Worm (Caenorhabditis elegans): ENCODE measurements around the gene F54D10.7.

Gene F54D10.7

DNA sequence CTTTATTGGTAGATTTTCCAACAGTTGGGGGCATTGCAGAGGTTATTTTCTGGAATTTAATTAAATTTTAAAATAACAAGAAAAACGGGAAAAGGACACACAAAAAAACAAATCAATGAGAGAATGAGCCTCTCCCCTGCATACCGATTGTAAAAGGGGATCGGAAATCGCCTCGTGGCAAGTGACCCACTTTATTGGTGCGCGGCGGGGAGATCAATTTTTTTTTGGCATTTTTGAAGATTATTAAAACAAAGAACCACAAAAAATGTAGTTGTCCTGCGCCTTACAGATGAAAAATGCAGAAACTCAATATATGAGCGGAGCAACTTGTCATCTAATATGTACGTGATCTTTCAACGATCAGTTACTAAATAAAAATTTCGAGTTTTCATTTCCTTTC lies at the start of gene F54D10.7:
Gene F54D10.7, minus strand, starts transcription at position 49 of the 400 bp plus-strand sequence.
- no peak for TF ChIP-seq tbx-11 (GFP tag; IDR thresholded peaks at IDR 0.05)

DNA sequence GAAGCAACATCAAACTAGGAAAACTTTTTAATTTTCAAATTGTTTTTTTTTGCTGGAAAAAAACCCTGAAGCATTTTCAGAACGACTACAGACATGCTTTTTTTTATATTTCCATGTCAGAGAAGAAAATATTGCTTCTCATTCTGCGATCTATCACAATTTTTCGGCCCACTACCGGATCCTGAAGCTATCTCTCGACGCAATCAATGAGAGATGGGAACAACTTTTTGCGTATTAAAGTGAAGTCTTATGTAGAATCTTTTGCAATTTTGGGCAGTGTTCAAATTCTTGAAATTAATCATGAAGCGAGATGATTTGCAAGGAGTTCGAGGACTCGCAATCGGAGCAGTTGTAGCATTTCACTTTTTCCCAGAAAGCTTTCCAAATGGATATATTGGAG lies 48.5 kb upstream of the F54D10.7 start, which contains the start of gene oac-10:
Gene oac-10, plus strand, starts transcription at position 301 of the 400 bp plus-strand sequence.
- TF ChIP-seq hmbx-1 (tag; optimal IDR thresholded peaks at IDR 0.05) (no peak), scrt-1 (GFP tag; IDR thresholded peaks at IDR 0.05) (no peak), B0310.2 (tag; optimal IDR thresholded peaks at IDR 0.05) (no peak), tbx-11 (GFP tag; IDR thresholded peaks at IDR 0.05) (no peak), ceh-13 (GFP tag; optimal IDR thresholded peaks at IDR 0.05) (no peak), hmg-4 (GFP tag; optimal IDR thresholded peaks at IDR 0.05) (no peak), pes-1 (GFP tag; IDR thresholded peaks at IDR 0.05) (no peak), ama-1 (optimal IDR thresholded peaks at IDR 0.05) (no peak), tbx-37 (GFP tag; conservative IDR thresholded peaks at IDR 0.05) (no peak)

DNA sequence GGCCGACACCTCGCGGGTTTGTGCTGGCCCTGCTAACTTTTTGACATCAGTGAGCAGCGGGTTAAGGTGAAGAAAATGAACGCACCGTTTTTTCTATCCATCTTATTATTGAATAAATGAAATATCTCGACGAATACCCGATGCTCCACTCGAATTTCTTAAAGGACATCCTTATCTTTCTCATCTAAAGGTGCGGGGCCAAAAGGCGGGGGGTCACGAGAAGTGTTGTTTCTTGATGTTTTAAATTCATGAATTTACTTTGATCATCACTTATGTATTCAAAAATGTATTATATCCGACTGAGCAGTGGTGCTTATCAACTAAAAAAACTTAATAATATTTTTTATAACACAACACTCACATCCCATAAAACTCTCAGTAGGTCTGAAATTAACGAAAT lies 43.6 kb upstream of the F54D10.7 start, which contains the start of gene nhr-261:
Gene nhr-261, minus strand, starts transcription at position 101 of the 400 bp plus-strand sequence.
- TF ChIP-seq ets-7 (tag; optimal IDR thresholded peaks at IDR 0.05) = no peak
- no peak for TF ChIP-seq hmg-4 (GFP tag; optimal IDR thresholded peaks at IDR 0.05)
- TF ChIP-seq tbx-37 (GFP tag; conservative IDR thresholded peaks at IDR 0.05) = no peak
- TF ChIP-seq pes-1 (GFP tag; IDR thresholded peaks at IDR 0.05) = no peak
- no peak for TF ChIP-seq tbx-11 (GFP tag; IDR thresholded peaks at IDR 0.05)
- TF ChIP-seq ceh-36 (tag; optimal IDR thresholded peaks at IDR 0.05) = no peak
- no peak for TF ChIP-seq tra-4 (tag; optimal IDR thresholded peaks at IDR 0.05)
- no peak for TF ChIP-seq hnd-1 (tag; optimal IDR thresholded peaks at IDR 0.05)
- no peak for TF ChIP-seq aly-1 (tag; optimal IDR thresholded peaks at IDR 0.05)
- TF ChIP-seq scrt-1 (GFP tag; IDR thresholded peaks at IDR 0.05) = no peak
- TF ChIP-seq sea-1 (GFP tag; conservative IDR thresholded peaks at IDR 0.05) = no peak
- no peak for TF ChIP-seq flt-1 (GFP tag; IDR thresholded peaks at IDR 0.05)

DNA sequence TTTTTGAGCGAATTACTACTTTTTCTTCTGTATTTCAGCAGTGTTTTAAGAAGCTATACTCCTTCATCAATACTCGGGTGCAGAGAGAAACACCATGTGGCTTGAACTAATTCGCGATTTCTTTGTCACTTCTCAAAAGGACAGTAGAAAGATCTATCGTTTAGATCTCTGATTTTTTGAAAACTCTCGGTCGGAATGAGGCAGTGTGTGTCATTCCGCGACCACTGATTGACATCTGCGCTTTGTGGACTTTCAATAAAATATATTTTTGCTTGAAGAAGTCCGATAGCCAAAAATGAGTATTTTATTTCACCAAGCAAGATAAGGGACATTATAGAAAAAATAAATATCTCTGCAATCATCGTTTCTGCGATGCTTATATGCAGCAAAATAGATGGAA lies 41.0 kb upstream of the F54D10.7 start:
- TF ChIP-seq F13C5.2 (tag; optimal IDR thresholded peaks at IDR 0.05) (no peak), hmg-4 (GFP tag; optimal IDR thresholded peaks at IDR 0.05) (no peak), tra-4 (tag; optimal IDR thresholded peaks at IDR 0.05) (no peak), sea-1 (GFP tag; conservative IDR thresholded peaks at IDR 0.05) (no peak), hnd-1 (tag; optimal IDR thresholded peaks at IDR 0.05) (no peak), ama-1 (optimal IDR thresholded peaks at IDR 0.05) (no peak), tbx-11 (GFP tag; IDR thresholded peaks at IDR 0.05) (no peak), aly-1 (tag; optimal IDR thresholded peaks at IDR 0.05) (no peak), tbx-37 (GFP tag; conservative IDR thresholded peaks at IDR 0.05) (no peak), ceh-13 (GFP tag; optimal IDR thresholded peaks at IDR 0.05) (no peak), ets-7 (tag; optimal IDR thresholded peaks at IDR 0.05) (no peak), pes-1 (GFP tag; IDR thresholded peaks at IDR 0.05) (no peak)

DNA sequence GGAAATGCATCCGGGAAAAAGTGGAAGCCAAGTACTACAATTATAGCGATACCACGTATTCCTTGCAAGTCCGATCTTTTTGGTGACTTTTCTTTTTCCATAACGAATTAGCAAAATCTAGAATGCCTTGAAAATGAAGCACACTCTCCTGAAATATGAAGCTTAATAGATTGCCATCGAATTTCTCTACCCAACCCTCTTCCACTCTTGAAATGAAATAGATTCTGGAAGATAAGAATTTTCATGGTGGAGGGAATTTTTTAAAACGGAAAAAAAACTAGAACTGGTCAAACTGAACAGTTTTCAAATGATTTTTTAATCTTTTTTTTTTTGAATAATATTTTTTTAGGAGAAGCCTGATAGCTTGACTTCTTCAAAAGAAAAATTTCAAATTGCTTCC lies 39.7 kb upstream of the F54D10.7 start, which contains the start of gene oac-11:
Gene oac-11, minus strand, starts transcription at position 101 of the 400 bp plus-strand sequence.
- TF ChIP-seq hnd-1 (tag; optimal IDR thresholded peaks at IDR 0.05) (no peak), ama-1 (optimal IDR thresholded peaks at IDR 0.05) (no peak), scrt-1 (GFP tag; IDR thresholded peaks at IDR 0.05) (no peak), hmbx-1 (tag; optimal IDR thresholded peaks at IDR 0.05) (no peak), F13C5.2 (tag; optimal IDR thresholded peaks at IDR 0.05) (no peak), flt-1 (GFP tag; IDR thresholded peaks at IDR 0.05) (no peak), sea-1 (GFP tag; conservative IDR thresholded peaks at IDR 0.05) (no peak), tbx-11 (GFP tag; IDR thresholded peaks at IDR 0.05) (no peak), ets-7 (tag; optimal IDR thresholded peaks at IDR 0.05) (no peak), ceh-13 (GFP tag; optimal IDR thresholded peaks at IDR 0.05) (no peak), tra-4 (tag; optimal IDR thresholded peaks at IDR 0.05) (no peak), tbx-37 (GFP tag; conservative IDR thresholded peaks at IDR 0.05) (no peak)

DNA sequence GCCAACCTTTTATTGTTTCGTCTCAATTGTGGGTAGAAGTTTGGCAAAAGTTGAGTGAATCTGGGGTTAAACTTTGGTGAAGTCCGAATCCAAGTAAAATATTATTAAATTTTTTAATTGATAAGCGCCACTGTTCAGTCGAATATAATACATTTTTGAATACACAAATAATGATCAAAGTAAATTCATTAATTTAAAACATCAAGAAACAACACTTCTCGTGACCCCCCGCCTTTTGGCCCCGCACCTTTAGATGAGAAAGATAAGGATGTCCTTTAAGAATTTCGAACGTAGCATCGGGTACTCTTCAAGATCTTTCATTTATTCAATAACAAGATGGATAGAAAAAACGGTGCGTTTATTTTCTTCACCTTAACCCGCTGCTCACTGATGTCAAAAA lies 31.6 kb upstream of the F54D10.7 start, which contains the start of gene nhr-257:
Gene nhr-257, plus strand, starts transcription at position 301 of the 400 bp plus-strand sequence.
- no peak for TF ChIP-seq ets-7 (tag; optimal IDR thresholded peaks at IDR 0.05)
- no peak for TF ChIP-seq F13C5.2 (tag; optimal IDR thresholded peaks at IDR 0.05)
- no peak for TF ChIP-seq tbx-11 (GFP tag; IDR thresholded peaks at IDR 0.05)
- no peak for TF ChIP-seq sea-1 (GFP tag; conservative IDR thresholded peaks at IDR 0.05)
- no peak for TF ChIP-seq flt-1 (GFP tag; IDR thresholded peaks at IDR 0.05)
- TF ChIP-seq hmbx-1 (tag; optimal IDR thresholded peaks at IDR 0.05) = no peak
- no peak for TF ChIP-seq hnd-1 (tag; optimal IDR thresholded peaks at IDR 0.05)
- no peak for TF ChIP-seq aly-1 (tag; optimal IDR thresholded peaks at IDR 0.05)

DNA sequence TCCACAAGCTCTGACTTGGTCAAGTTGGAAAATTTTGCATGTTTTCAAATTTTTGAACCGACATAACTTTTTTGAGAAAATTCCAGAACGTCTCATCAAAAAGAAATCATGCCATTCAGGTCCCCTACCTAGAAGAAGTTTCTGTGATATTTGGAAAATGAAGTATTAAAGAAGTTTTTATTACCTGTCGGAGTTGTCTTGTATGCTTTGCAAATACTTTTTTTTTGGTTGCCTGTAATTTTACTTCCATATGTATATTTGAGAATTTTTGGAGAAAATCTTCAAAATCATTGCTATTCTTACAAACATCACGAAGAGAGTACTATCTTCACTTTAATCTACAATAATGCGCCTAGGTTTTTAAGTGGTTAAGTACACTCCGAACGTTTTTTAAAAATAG lies 29.6 kb upstream of the F54D10.7 start, which contains the start of gene nhr-72:
Gene nhr-72, minus strand, starts transcription at position 101 of the 400 bp plus-strand sequence.
- no peak for TF ChIP-seq ama-1 (optimal IDR thresholded peaks at IDR 0.05)
- TF ChIP-seq F13C5.2 (tag; optimal IDR thresholded peaks at IDR 0.05) = no peak
- no peak for TF ChIP-seq ets-7 (tag; optimal IDR thresholded peaks at IDR 0.05)
- TF ChIP-seq ceh-13 (GFP tag; optimal IDR thresholded peaks at IDR 0.05) = no peak
- no peak for TF ChIP-seq aly-1 (tag; optimal IDR thresholded peaks at IDR 0.05)
- TF ChIP-seq B0310.2 (tag; optimal IDR thresholded peaks at IDR 0.05) = no peak
- TF ChIP-seq scrt-1 (GFP tag; IDR thresholded peaks at IDR 0.05) = no peak
- no peak for TF ChIP-seq hmg-4 (GFP tag; optimal IDR thresholded peaks at IDR 0.05)
- no peak for TF ChIP-seq flt-1 (GFP tag; IDR thresholded peaks at IDR 0.05)
- no peak for TF ChIP-seq tra-4 (tag; optimal IDR thresholded peaks at IDR 0.05)
- TF ChIP-seq pes-1 (GFP tag; IDR thresholded peaks at IDR 0.05) = no peak
- no peak for TF ChIP-seq ceh-36 (tag; optimal IDR thresholded peaks at IDR 0.05)
- TF ChIP-seq hnd-1 (tag; optimal IDR thresholded peaks at IDR 0.05) = no peak
- TF ChIP-seq sea-1 (GFP tag; conservative IDR thresholded peaks at IDR 0.05) = no peak
- TF ChIP-seq tbx-37 (GFP tag; conservative IDR thresholded peaks at IDR 0.05) = no peak
- no peak for TF ChIP-seq hmbx-1 (tag; optimal IDR thresholded peaks at IDR 0.05)
- TF ChIP-seq tbx-11 (GFP tag; IDR thresholded peaks at IDR 0.05) = no peak

DNA sequence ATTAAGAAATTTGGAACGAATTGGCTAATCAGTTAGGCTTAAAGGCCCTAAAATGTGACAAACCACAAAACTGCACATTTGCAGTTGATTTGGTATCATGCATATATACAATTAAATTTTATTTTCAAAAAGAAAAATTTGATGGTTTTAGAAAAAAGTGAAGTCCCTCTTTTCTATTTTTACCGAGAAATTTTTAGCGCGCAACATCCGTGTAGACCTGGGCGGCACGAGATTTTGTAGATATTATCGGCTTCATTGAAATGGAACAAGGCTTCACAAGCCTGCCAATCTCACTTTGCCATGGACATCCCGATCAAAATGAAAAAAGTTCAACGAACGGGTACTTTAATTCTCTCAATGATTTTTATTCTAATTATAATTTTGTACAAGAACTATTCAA lies 24.9 kb upstream of the F54D10.7 start, which contains the start of gene C17A2.2:
Gene C17A2.2, plus strand, starts transcription at position 301 of the 400 bp plus-strand sequence.
- TF ChIP-seq pes-1 (GFP tag; IDR thresholded peaks at IDR 0.05) (no peak), tbx-11 (GFP tag; IDR thresholded peaks at IDR 0.05) (no peak), ceh-36 (tag; optimal IDR thresholded peaks at IDR 0.05) (no peak), tra-4 (tag; optimal IDR thresholded peaks at IDR 0.05) (no peak)
